Worm (Caenorhabditis elegans) whole organism, young adult: ENCODE measurements around the gene F41C6.7.
A peak's percentile ranks its signal among the peaks of the same experiment; 100 is the strongest.

Experiments used
- B0019.2 ChIP-seq: fragments of 200-800 bp; sonication (Bioruptor generic); conservative IDR thresholded peaks from 2 replicates; pipeline ENCODE4 v1.3.6; 2022; ENCODE audit warnings: missing genetic modification reagents, missing genetic modification characterization, missing compliant biosample characterization
- B0261.1 ChIP-seq: sonication (generic microtip); optimal IDR thresholded peaks from 2 replicates; lab custom pipeline; 2016; ENCODE audit warnings: mild to moderate bottlenecking, missing genetic modification characterization, moderate library complexity, missing compliant biosample characterization
- F23B12.7 ChIP-seq: sonication (generic microtip); optimal IDR thresholded peaks from 2 replicates; lab custom pipeline; 2017; ENCODE audit warnings: missing genetic modification characterization, mild to moderate bottlenecking, missing compliant biosample characterization, antibody characterized with exemption, moderate library complexity; ENCODE audit not compliant: insufficient read depth
- F49E8.2 ChIP-seq: sonication (generic microtip); optimal IDR thresholded peaks from 3 replicates; lab custom pipeline; 2017; ENCODE audit warnings: missing genetic modification characterization, mild to moderate bottlenecking, missing compliant biosample characterization, antibody characterized with exemption, moderate library complexity; ENCODE audit not compliant: insufficient read depth
- F52B5.7 ChIP-seq: sonication (generic microtip); optimal IDR thresholded peaks from 2 replicates; lab custom pipeline; 2016; ENCODE audit warnings: mild to moderate bottlenecking, missing genetic modification characterization, missing compliant biosample characterization
- F57A8.1 ChIP-seq: fragments of 200-800 bp; sonication (Bioruptor generic); optimal IDR thresholded peaks from 2 replicates; lab custom pipeline; 2018; ENCODE audit warnings: mild to moderate bottlenecking, missing genetic modification characterization, moderate library complexity, missing compliant biosample characterization
- F57C9.4 ChIP-seq: sonication (generic microtip); optimal IDR thresholded peaks from 2 replicates; lab custom pipeline; 2017; ENCODE audit warnings: mild to moderate bottlenecking, missing genetic modification characterization, missing compliant biosample characterization
- K11D2.4 ChIP-seq: fragments of 200-800 bp; sonication (Bioruptor generic); IDR thresholded peaks from 2 replicates; pipeline ENCODE4 v1.3.6; 2022; ENCODE audit warnings: missing genetic modification reagents, missing genetic modification characterization, missing compliant biosample characterization
- Y95B8A.8 ChIP-seq: fragments of 200-800 bp; sonication (Bioruptor generic); IDR thresholded peaks from 2 replicates; pipeline ENCODE4 v1.3.6; 2022; ENCODE audit warnings: missing genetic modification reagents, missing genetic modification characterization, missing compliant biosample characterization
- ZK185.1 ChIP-seq: sonication (generic microtip); optimal IDR thresholded peaks from 2 replicates; lab custom pipeline; 2016; ENCODE audit warnings: mild to moderate bottlenecking, missing genetic modification characterization, missing compliant biosample characterization; ENCODE audit not compliant: poor library complexity, severe bottlenecking
- atf-7 ChIP-seq: sonication (generic microtip); optimal IDR thresholded peaks from 2 replicates; lab custom pipeline; 2017; ENCODE audit warnings: mild to moderate bottlenecking, missing genetic modification characterization, missing compliant biosample characterization
- cebp-2 ChIP-seq: fragments of 200-800 bp; sonication (Bioruptor generic); IDR thresholded peaks from 2 replicates; pipeline ENCODE4 v1.3.6; 2022; ENCODE audit warnings: missing genetic modification characterization, missing compliant biosample characterization
- ceh-100 ChIP-seq: fragments of 200-800 bp; sonication (Bioruptor generic); IDR thresholded peaks from 2 replicates; pipeline ENCODE4 v1.3.6; 2022; ENCODE audit warnings: missing genetic modification reagents, missing genetic modification characterization, missing compliant biosample characterization
- ceh-40 ChIP-seq: fragments of 200-800 bp; sonication (Bioruptor generic); IDR thresholded peaks from 2 replicates; pipeline ENCODE4 v1.3.6; 2022; ENCODE audit warnings: missing genetic modification characterization, missing compliant biosample characterization
- ceh-58 ChIP-seq: fragments of 200-800 bp; sonication (Bioruptor generic); IDR thresholded peaks from 2 replicates; pipeline ENCODE4 v1.3.6; 2022; ENCODE audit warnings: missing genetic modification characterization, missing compliant biosample characterization
- chd-7 ChIP-seq: sonication (generic microtip); optimal IDR thresholded peaks from 2 replicates; lab custom pipeline; 2016; ENCODE audit warnings: mild to moderate bottlenecking, missing genetic modification characterization, moderate library complexity, missing compliant biosample characterization
- die-1 ChIP-seq: sonication (generic microtip); optimal IDR thresholded peaks from 2 replicates; lab custom pipeline; 2016; ENCODE audit warnings: missing genotype, mild to moderate bottlenecking, missing genetic modification characterization, missing compliant biosample characterization
- efl-1 ChIP-seq: fragments of 150-350 bp; optimal IDR thresholded peaks from 2 replicates; lab custom pipeline; 2014; ENCODE audit warnings: missing biosample characterization, missing genetic modification reagents, missing genetic modification characterization
- egl-18 ChIP-seq: fragments of 200-800 bp; sonication (Bioruptor generic); IDR thresholded peaks from 2 replicates; pipeline ENCODE4 v1.3.6; 2022; ENCODE audit warnings: missing genetic modification reagents, missing genetic modification characterization, missing compliant biosample characterization
- egl-44 ChIP-seq: fragments of 200-800 bp; sonication (Bioruptor generic); IDR thresholded peaks from 2 replicates; pipeline ENCODE4 v1.3.6; 2022; ENCODE audit warnings: missing genetic modification reagents, missing genetic modification characterization, missing compliant biosample characterization
- gei-17 ChIP-seq: fragments of 200-800 bp; sonication (Bioruptor generic); optimal IDR thresholded peaks from 2 replicates; lab custom pipeline; 2018; ENCODE audit warnings: mild to moderate bottlenecking, missing genetic modification characterization, missing compliant biosample characterization
- hmg-1.2 ChIP-seq: fragments of 200-800 bp; sonication (Bioruptor generic); IDR thresholded peaks from 2 replicates; pipeline ENCODE4 v1.3.6; 2022; ENCODE audit warnings: missing genetic modification reagents, missing genetic modification characterization, missing compliant biosample characterization
- hsf-1 ChIP-seq: fragments of 200-800 bp; sonication (Bioruptor generic); IDR thresholded peaks from 2 replicates; pipeline ENCODE4 v1.3.6; 2022; ENCODE audit warnings: missing genetic modification reagents, missing genetic modification characterization, missing compliant biosample characterization
- lin-26 ChIP-seq: fragments of 200-800 bp; sonication (Bioruptor generic); IDR thresholded peaks from 2 replicates; pipeline ENCODE4 v1.3.6; 2022; ENCODE audit warnings: missing genetic modification reagents, missing genetic modification characterization, missing compliant biosample characterization
- madf-3 ChIP-seq: fragments of 200-800 bp; sonication (Bioruptor generic); IDR thresholded peaks from 2 replicates; pipeline ENCODE4 v1.3.6; 2022; ENCODE audit warnings: missing genetic modification reagents, missing genetic modification characterization, missing compliant biosample characterization
- mel-28 ChIP-seq: sonication (generic microtip); optimal IDR thresholded peaks from 2 replicates; lab custom pipeline; 2016; ENCODE audit warnings: borderline replicate concordance, mild to moderate bottlenecking, missing genetic modification characterization, missing compliant biosample characterization
- mes-4 ChIP-seq: sonication (generic microtip); optimal IDR thresholded peaks from 2 replicates; lab custom pipeline; 2016; ENCODE audit warnings: missing genotype, missing genetic modification characterization, missing compliant biosample characterization
- nhr-80 ChIP-seq: sonication (generic microtip); optimal IDR thresholded peaks from 2 replicates; lab custom pipeline; 2016; ENCODE audit warnings: missing genetic modification characterization, missing compliant biosample characterization
- pbrm-1 ChIP-seq: fragments of 200-800 bp; sonication (Bioruptor generic); IDR thresholded peaks from 2 replicates; pipeline ENCODE4 v1.3.6; 2022; ENCODE audit warnings: missing genetic modification reagents, missing genetic modification characterization, missing compliant biosample characterization
- rcor-1 ChIP-seq: fragments of 200-800 bp; sonication (Bioruptor generic); IDR thresholded peaks from 2 replicates; pipeline ENCODE4 v1.3.6; 2022; ENCODE audit warnings: missing genetic modification reagents, missing genetic modification characterization, missing compliant biosample characterization
- rpc-1 ChIP-seq, 2 experiments: fragments of 150-350 bp in 1 of 2; sonication (generic microtip) in 1 of 2; optimal IDR thresholded peaks; 2 replicates each; lab custom pipeline; 2014 to 2018; ENCODE audit warnings: missing biosample characterization in 1 of 2, missing genetic modification characterization in 1 of 2, missing genetic modification reagents in 1 of 2, missing genotype in 1 of 2
- sdz-38 ChIP-seq: sonication (generic microtip); optimal IDR thresholded peaks from 2 replicates; lab custom pipeline; 2016; ENCODE audit warnings: missing genotype, missing genetic modification characterization, missing compliant biosample characterization
- sea-2 ChIP-seq: fragments of 200-800 bp; sonication (Bioruptor generic); IDR thresholded peaks from 2 replicates; pipeline ENCODE4 v1.3.6; 2022; ENCODE audit warnings: missing genetic modification characterization, missing compliant biosample characterization
- snpc-1.3 ChIP-seq: sonication (generic microtip); optimal IDR thresholded peaks from 2 replicates; lab custom pipeline; 2017; ENCODE audit warnings: missing genetic modification characterization, mild to moderate bottlenecking, missing compliant biosample characterization, antibody characterized with exemption, moderate library complexity, missing genotype, missing genetic modification reagents; ENCODE audit not compliant: insufficient read depth
- snpc-3.4 ChIP-seq: sonication (generic microtip); optimal IDR thresholded peaks from 2 replicates; lab custom pipeline; 2017; ENCODE audit warnings: missing genetic modification characterization, mild to moderate bottlenecking, missing compliant biosample characterization, antibody characterized with exemption, moderate library complexity, missing genotype, missing genetic modification reagents
- snpc-4 ChIP-seq, 5 experiments: fragments of 150-350 bp in 1 of 5; sonication (generic microtip) in 4 of 5; optimal IDR thresholded peaks; 2 replicates each; lab custom pipeline; 2014 to 2018; ENCODE audit warnings: missing genetic modification characterization in 5 of 5, missing biosample characterization in 3 of 5, antibody characterized with exemption in 2 of 5, mild to moderate bottlenecking in 2 of 5, missing compliant biosample characterization in 2 of 5, missing genotype in 2 of 5, moderate library complexity in 2 of 5, missing genetic modification reagents in 1 of 5
- somi-1 ChIP-seq: fragments of 200-800 bp; sonication (Bioruptor generic); optimal IDR thresholded peaks from 2 replicates; lab custom pipeline; 2018; ENCODE audit warnings: mild to moderate bottlenecking, missing genetic modification characterization, missing compliant biosample characterization
- sptf-2 ChIP-seq: fragments of 200-800 bp; sonication (Bioruptor generic); optimal IDR thresholded peaks from 2 replicates; lab custom pipeline; 2018; ENCODE audit warnings: mild to moderate bottlenecking, missing genetic modification characterization, missing compliant biosample characterization
- tbp1 ChIP-seq: fragments of 200-800 bp; sonication (Bioruptor generic); optimal IDR thresholded peaks from 2 replicates; lab custom pipeline; 2018; ENCODE audit warnings: mild to moderate bottlenecking, missing genetic modification characterization, missing compliant biosample characterization
- tlf-1 ChIP-seq: fragments of 200-800 bp; sonication (Bioruptor generic); optimal IDR thresholded peaks from 2 replicates; lab custom pipeline; 2018; ENCODE audit warnings: mild to moderate bottlenecking, missing genetic modification characterization, missing compliant biosample characterization
- unc-130 ChIP-seq: sonication (generic microtip); optimal IDR thresholded peaks from 2 replicates; lab custom pipeline; 2016; ENCODE audit warnings: missing genetic modification reagents, missing genetic modification characterization, missing compliant biosample characterization
- unc-62 ChIP-seq: fragments of 150-350 bp; optimal IDR thresholded peaks from 2 replicates; lab custom pipeline; 2014; ENCODE audit warnings: missing biosample characterization, missing genetic modification reagents, missing genetic modification characterization
- zfh-2 ChIP-seq: fragments of 200-800 bp; sonication (Bioruptor generic); conservative IDR thresholded peaks from 2 replicates; pipeline ENCODE4 v1.3.6; 2022; ENCODE audit warnings: missing genetic modification reagents, missing genetic modification characterization, missing compliant biosample characterization
- ztf-25 ChIP-seq: fragments of 200-800 bp; sonication (Bioruptor generic); IDR thresholded peaks from 2 replicates; pipeline ENCODE4 v1.3.6; 2022; ENCODE audit warnings: missing genetic modification reagents, missing genetic modification characterization, missing compliant biosample characterization
- ztf-6 ChIP-seq: fragments of 200-800 bp; sonication (Bioruptor generic); IDR thresholded peaks from 2 replicates; pipeline ENCODE4 v1.3.6; 2022; ENCODE audit warnings: missing genetic modification reagents, missing genetic modification characterization, missing compliant biosample characterization

The F41C6.7 gene

ce11 chrX:6867707-6868106 lies 17.4 kb downstream of the F41C6.7 start (continued):
- TF ChIP-seq ztf-25 (GFP tag; lab: Robert Waterston, UW) (peak; percentile 86), unc-130 (peak; percentile 6), ZK185.1 (peak; percentile 65), ceh-58 (GFP tag; lab: Robert Waterston, UW) (peak; percentile 82; the same call in 1 of the 2 replicates), chd-7 (tag; lab: Kevin White, UChicago) (peak; percentile 84), K11D2.4 (GFP tag; lab: Robert Waterston, UW) (0 out of 2 replicates have a peak, but pooled peaks have one; percentile 47), unc-62 (GFP tag; lab: Kevin White, UChicago) (no peak), F57C9.4 (peak; percentile 33), sea-2 (GFP tag; lab: Robert Waterston, UW) (no peak), tlf-1 (GFP tag; lab: Kevin White, UChicago) (peak; percentile 54), atf-7 (tag; lab: Kevin White, UChicago) (peak; percentile 58), zfh-2 (GFP tag; lab: Robert Waterston, UW) (no peak), snpc-3.4 (tag; lab: Kevin White, UChicago) (peak; percentile 85), egl-44 (GFP tag; lab: Robert Waterston, UW) (peak; percentile 93), somi-1 (GFP tag; lab: Kevin White, UChicago) (peak; percentile 69), sdz-38 (no peak), pbrm-1 (GFP tag; lab: Robert Waterston, UW) (peak; percentile 83), F52B5.7 (tag; lab: Kevin White, UChicago) (peak; percentile 84), ztf-6 (no peak), B0261.1 (peak; percentile 89), gei-17 (GFP tag; lab: Kevin White, UChicago) (peak; percentile 68), rcor-1 (GFP tag; lab: Robert Waterston, UW) (peak; percentile 85), efl-1 (GFP tag; lab: Kevin White, UChicago) (peak; percentile 23), Y95B8A.8 (GFP tag; lab: Robert Waterston, UW) (peak; percentile 68; the same call in 1 of the 2 replicates), F49E8.2 (peak; percentile 14), mel-28 (tag; lab: Kevin White, UChicago) (no peak), snpc-4 (GFP tag; optimal IDR thresholded peaks at IDR 0.05; lab: Kevin White, UChicago) (peak; percentile 82), snpc-4 (tag; optimal IDR thresholded peaks at IDR 0.05; lab: Kevin White, UChicago) (peak in 3 of 4 experiments; percentile 57 to 80 (median 75)), F57A8.1 (GFP tag; lab: Kevin White, UChicago) (peak; percentile 89), ceh-100 (GFP tag; lab: Robert Waterston, UW) (no peak; the same call in none of the 2 replicates), snpc-1.3 (tag; lab: Kevin White, UChicago) (peak; percentile 86)

DNA sequence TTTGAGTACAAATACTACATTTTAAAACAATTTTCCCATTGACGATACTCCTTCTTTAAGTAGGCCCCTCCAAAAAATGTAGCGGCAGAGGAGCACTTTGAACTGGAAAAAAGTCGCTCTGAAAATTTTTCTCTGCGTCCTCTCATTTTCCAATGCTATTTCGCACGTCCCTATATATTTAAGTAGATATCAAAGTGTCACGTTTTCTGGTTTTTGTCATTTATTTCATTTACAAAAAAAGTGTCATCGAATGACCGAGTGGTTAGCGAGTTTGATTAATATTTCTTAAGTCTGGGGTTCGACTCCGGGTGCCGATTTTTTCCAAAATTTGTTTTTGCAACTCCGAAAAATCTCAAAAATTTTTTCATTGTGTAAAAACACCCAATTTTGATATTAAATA lies 18.2 kb downstream of the F41C6.7 start:
- TF ChIP-seq lin-26 (GFP tag; lab: Robert Waterston, UW), result peak; percentile 60; the same call in 1 of the 2 replicates
- TF ChIP-seq rpc-1 (optimal IDR thresholded peaks at IDR 0.05; lab: Kevin White, UChicago), result peak; percentile 48
- peak; percentile 54 for TF ChIP-seq rpc-1 (tag; optimal IDR thresholded peaks at IDR 0.05; lab: Kevin White, UChicago)
- TF ChIP-seq ceh-40 (GFP tag; lab: Robert Waterston, UW), result no peak
- TF ChIP-seq K11D2.4 (GFP tag; lab: Robert Waterston, UW), result no peak
- TF ChIP-seq nhr-80 (tag; lab: Kevin White, UChicago), result no peak
- no peak for TF ChIP-seq hsf-1
- TF ChIP-seq B0019.2 (GFP tag; lab: Robert Waterston, UW), result no peak
- TF ChIP-seq hmg-1.2 (GFP tag; lab: Robert Waterston, UW), result peak; percentile 98
- no peak for TF ChIP-seq cebp-2 (GFP tag; lab: Robert Waterston, UW)
- TF ChIP-seq madf-3, result no peak
- TF ChIP-seq egl-18 (GFP tag; lab: Robert Waterston, UW), result no peak
- no peak for TF ChIP-seq F23B12.7 (tag; lab: Kevin White, UChicago)
- TF ChIP-seq sptf-2 (GFP tag; lab: Kevin White, UChicago), result no peak
- no peak for TF ChIP-seq tlf-1 (GFP tag; lab: Kevin White, UChicago)
- TF ChIP-seq tbp1 (GFP tag; lab: Kevin White, UChicago), result peak; percentile 82
- TF ChIP-seq B0261.1, result peak; percentile 60
- no peak for TF ChIP-seq ZK185.1
- no peak for TF ChIP-seq mes-4 (tag; lab: Kevin White, UChicago)
- peak; percentile 17 for TF ChIP-seq die-1 (tag; lab: Kevin White, UChicago)
